Worm (Caenorhabditis elegans): ENCODE data around the gene soc-2.

DNA sequence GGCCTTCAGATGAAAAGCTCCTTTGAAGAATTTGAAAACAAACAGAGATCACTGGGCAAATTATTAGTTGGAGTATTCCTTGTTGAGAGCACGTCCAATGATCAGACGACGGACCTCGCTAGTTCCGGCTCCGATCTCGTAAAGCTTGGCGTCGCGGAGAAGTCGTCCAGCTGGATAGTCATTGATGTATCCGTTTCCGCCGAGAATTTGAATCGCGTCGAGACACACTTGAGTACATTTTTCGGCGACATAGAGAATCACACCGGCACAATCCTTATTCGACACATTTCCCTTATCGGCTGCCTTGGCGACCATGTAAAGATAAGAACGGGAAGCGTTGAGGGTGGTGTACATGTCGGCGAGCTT lies 65.3 kb downstream of the soc-2 start:
- TF ChIP-seq sup-37 (GFP tag; optimal IDR thresholded peaks at IDR 0.05) (no peak), nhr-28 (tag; optimal IDR thresholded peaks at IDR 0.05) (no peak), sptf-1 (tag; optimal IDR thresholded peaks at IDR 0.05) (no peak), aly-2 (tag; optimal IDR thresholded peaks at IDR 0.05) (no peak), skn-1 (tag; optimal IDR thresholded peaks at IDR 0.05) (no peak), tbx-2 (tag; optimal IDR thresholded peaks at IDR 0.05) (no peak), nhr-47 (tag; optimal IDR thresholded peaks at IDR 0.05) (no peak), lin-39 (tag; optimal IDR thresholded peaks at IDR 0.05) (no peak), pax-3 (tag; optimal IDR thresholded peaks at IDR 0.05) (no peak), nhr-12 (tag; optimal IDR thresholded peaks at IDR 0.05) (no peak), egl-27 (tag; optimal IDR thresholded peaks at IDR 0.05) (no peak), F16B12.6 (tag; optimal IDR thresholded peaks at IDR 0.05) (no peak)
